Fruit fly (Drosophila melanogaster): Measurements from ENCODE around the gene Ids.
A peak's percentile ranks its signal among the peaks of the same experiment; 100 is the strongest.

The Ids gene

DNA sequence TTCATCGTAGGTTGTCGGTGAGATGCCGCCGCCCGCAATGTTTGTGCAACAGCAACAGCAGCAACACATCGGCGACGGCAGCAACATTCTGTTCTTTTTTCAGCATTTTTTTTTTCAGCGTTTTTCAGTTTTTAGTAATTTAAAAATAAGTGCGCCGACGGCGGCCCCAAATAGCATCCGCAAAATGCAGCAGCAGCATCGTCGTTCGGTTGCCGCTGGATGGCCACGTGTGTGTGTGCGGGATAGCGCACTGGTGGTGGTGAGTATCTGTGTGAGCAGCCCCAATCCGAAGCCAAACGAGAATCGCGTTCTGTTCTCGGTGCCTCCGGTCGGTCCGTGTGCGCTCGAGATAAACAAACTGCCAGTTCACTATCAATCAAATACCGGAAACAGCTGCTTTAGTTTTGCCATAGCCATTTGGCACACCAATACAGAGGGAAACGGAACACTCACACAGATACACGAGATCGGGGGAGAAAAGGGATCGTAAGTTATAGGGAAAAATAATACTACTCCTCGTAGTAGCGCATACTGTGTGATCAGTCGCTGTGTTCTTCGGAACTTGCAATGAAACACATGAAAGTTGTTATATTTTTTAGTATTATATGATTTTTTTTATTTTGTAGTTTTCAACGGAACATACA, 22.6 kb downstream of the Ids start (continued):
- TF ChIP-seq CG9139 (GFP tag; optimal IDR thresholded peaks at IDR 0.05) = no peak
- no peak for TF ChIP-seq Sox14 (GFP tag; optimal IDR thresholded peaks at IDR 0.05)
- TF ChIP-seq CG8119 (GFP tag; IDR thresholded peaks at IDR 0.05) = peak; percentile 68
- TF ChIP-seq fd85E (GFP tag; optimal IDR thresholded peaks at IDR 0.05) = peak; percentile 8
- TF ChIP-seq Eip93F (GFP tag; optimal IDR thresholded peaks at IDR 0.05) = no peak
- TF ChIP-seq Hr4 (GFP tag; optimal IDR thresholded peaks at IDR 0.05) = no peak
- peak; percentile 32 for TF ChIP-seq CG15336 (GFP tag; IDR thresholded peaks at IDR 0.05)
- TF ChIP-seq CG6854 (GFP tag; optimal IDR thresholded peaks at IDR 0.05) = no peak
- TF ChIP-seq fd59A (GFP tag; optimal IDR thresholded peaks at IDR 0.05) = no peak
- TF ChIP-seq CG1621 (tag; optimal IDR thresholded peaks at IDR 0.05) = no peak
- TF ChIP-seq Ets21C (GFP tag; optimal IDR thresholded peaks at IDR 0.05) = no peak
- no peak for TF ChIP-seq pdm3 (GFP tag; optimal IDR thresholded peaks at IDR 0.05)
- TF ChIP-seq Hr39 (GFP tag; optimal IDR thresholded peaks at IDR 0.05) = no peak
- peak; percentile 11 to 38 for TF ChIP-seq ss (GFP tag; optimal IDR thresholded peaks at IDR 0.05)
- no peak for TF ChIP-seq CG6792 (GFP tag; optimal IDR thresholded peaks at IDR 0.05)
- no peak for TF ChIP-seq dac (GFP tag; optimal IDR thresholded peaks at IDR 0.05)
- no peak for TF ChIP-seq CG10669 (GFP tag; optimal IDR thresholded peaks at IDR 0.05)
- no peak for TF ChIP-seq CG11294 (GFP tag; IDR thresholded peaks at IDR 0.05)
- no peak for TF ChIP-seq fkh (GFP tag; optimal IDR thresholded peaks at IDR 0.05)
- TF ChIP-seq dsx (GFP tag; optimal IDR thresholded peaks at IDR 0.05; ENCODE audit: poor library complexity, severe bottlenecking) = no peak
- TF ChIP-seq CG3919 (GFP tag; optimal IDR thresholded peaks at IDR 0.05) = peak; percentile 6
- peak; percentile 60; the same call in 2 of the 3 replicates for TF ChIP-seq eg (GFP tag; IDR thresholded peaks at IDR 0.05)
- no peak for TF ChIP-seq CG4318 (GFP tag; optimal IDR thresholded peaks at IDR 0.05)
- no peak for TF ChIP-seq OdsH (GFP tag; optimal IDR thresholded peaks at IDR 0.05)
- TF ChIP-seq CG34406 (GFP tag; optimal IDR thresholded peaks at IDR 0.05) = no peak
- TF ChIP-seq CG8319 (GFP tag; optimal IDR thresholded peaks at IDR 0.05) = no peak
- no peak for TF ChIP-seq CG31627 (GFP tag; optimal IDR thresholded peaks at IDR 0.05)
- no peak for TF ChIP-seq Blimp-1 (GFP tag; optimal IDR thresholded peaks at IDR 0.05)
- TF ChIP-seq CG6808 (GFP tag; optimal IDR thresholded peaks at IDR 0.05) = peak; percentile 31
- TF ChIP-seq cyc (GFP tag; optimal IDR thresholded peaks at IDR 0.05) = no peak
- TF ChIP-seq Met (GFP tag; optimal IDR thresholded peaks at IDR 0.05) = no peak
- peak in 1 of 2 experiments; percentile 2 for TF ChIP-seq salr (GFP tag; optimal IDR thresholded peaks at IDR 0.05)

DNA sequence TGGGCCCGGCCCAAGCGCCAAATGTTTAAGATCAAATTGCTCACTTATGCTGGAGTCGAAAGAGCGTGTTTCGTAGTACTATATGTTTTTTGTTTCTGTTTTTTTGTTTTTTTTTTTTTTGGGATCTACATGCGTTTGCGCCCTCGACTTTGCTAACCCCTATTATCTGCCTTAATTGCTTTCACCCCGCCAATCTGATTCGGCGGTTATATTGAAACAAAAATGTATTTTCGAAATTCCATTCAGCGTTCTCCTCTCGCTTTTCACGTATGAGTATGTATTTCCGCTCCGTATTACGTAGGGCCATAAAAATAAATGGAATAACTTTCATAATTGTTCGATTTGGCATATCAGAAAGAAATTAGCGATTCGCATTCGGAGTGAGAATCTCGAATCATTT, 27.5 kb downstream of the Ids start:
- TF ChIP-seq fkh (GFP tag; optimal IDR thresholded peaks at IDR 0.05) (no peak), vri (GFP tag; optimal IDR thresholded peaks at IDR 0.05) (peak; percentile 29), svp (GFP tag) (peak; percentile 97), Ets21C (GFP tag; optimal IDR thresholded peaks at IDR 0.05) (no peak), CG3032 (tag; optimal IDR thresholded peaks at IDR 0.05) (no peak), Eip78C (GFP tag) (no peak), CG11294 (GFP tag; IDR thresholded peaks at IDR 0.05) (no peak), CG34406 (GFP tag; optimal IDR thresholded peaks at IDR 0.05) (no peak), dac (GFP tag; optimal IDR thresholded peaks at IDR 0.05) (no peak)

DNA sequence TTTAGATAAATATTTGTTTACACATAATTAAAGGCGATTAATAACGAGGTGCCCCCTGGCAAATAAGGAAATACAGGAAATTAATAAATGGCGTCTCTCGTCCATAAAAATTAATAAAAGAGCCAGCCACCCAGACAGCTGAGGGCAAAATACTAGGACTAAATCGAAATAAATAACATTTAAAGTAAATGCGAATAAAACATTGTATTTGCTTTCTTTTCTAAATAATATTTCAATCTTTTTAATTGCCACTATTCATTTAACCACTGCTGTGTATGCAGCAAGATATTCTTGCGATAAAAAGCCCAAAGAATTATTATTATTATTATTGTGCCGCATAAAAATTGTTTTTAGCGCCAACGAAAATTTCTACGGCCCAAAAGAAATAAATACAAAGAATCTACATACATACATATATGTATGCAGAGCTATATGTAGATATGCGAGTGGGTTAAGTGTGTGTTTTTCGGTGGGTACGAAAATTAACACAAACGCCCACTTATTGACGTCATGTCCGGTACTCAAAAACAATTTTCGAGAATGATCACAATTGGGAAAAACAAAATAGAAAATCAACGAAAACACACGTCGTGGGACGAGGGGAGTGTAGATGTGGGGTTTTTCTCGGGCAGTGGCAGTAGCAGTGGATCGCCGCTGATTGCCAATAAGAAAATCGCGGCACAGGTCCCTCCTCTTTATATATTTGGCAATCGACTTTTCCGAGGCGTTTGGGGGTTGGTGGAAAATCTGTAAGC, 28.4 kb downstream of the Ids start:
- TF ChIP-seq fd85E (GFP tag; optimal IDR thresholded peaks at IDR 0.05) (no peak), svp (GFP tag) (peak; percentile 56), CG9139 (GFP tag; optimal IDR thresholded peaks at IDR 0.05) (no peak), CG1621 (tag; optimal IDR thresholded peaks at IDR 0.05) (no peak), achi (GFP tag; optimal IDR thresholded peaks at IDR 0.05) (no peak), Lpt (GFP tag; optimal IDR thresholded peaks at IDR 0.05) (no peak), CG16779 (tag; optimal IDR thresholded peaks at IDR 0.05) (no peak), dsx (GFP tag; optimal IDR thresholded peaks at IDR 0.05; ENCODE audit: poor library complexity, severe bottlenecking) (no peak), CG34406 (GFP tag; optimal IDR thresholded peaks at IDR 0.05) (no peak), topi (GFP tag; optimal IDR thresholded peaks at IDR 0.05) (peak; percentile 21), CG8319 (GFP tag; optimal IDR thresholded peaks at IDR 0.05) (no peak), CG31627 (GFP tag; optimal IDR thresholded peaks at IDR 0.05) (peak; percentile 34), Eip93F (GFP tag; optimal IDR thresholded peaks at IDR 0.05) (no peak), esn (GFP tag; optimal IDR thresholded peaks at IDR 0.05) (peak; percentile 24), Ets21C (GFP tag; optimal IDR thresholded peaks at IDR 0.05) (peak; percentile 1), Ets96B (tag; optimal IDR thresholded peaks at IDR 0.05) (no peak), Sox15 (GFP tag; optimal IDR thresholded peaks at IDR 0.05) (no peak), CG32006 (GFP tag; optimal IDR thresholded peaks at IDR 0.05) (no peak), CG11294 (GFP tag; IDR thresholded peaks at IDR 0.05) (no peak), Met (GFP tag; optimal IDR thresholded peaks at IDR 0.05) (peak; percentile 29), acj6 (GFP tag; optimal IDR thresholded peaks at IDR 0.05) (peak; percentile 9)
